Worm (Caenorhabditis elegans) whole organism, L1 larva: ENCODE data around the gene K03B8.8.

ENCODE experiments used
- F16B12.6 ChIP-seq: fragments of 150-350 bp; optimal IDR thresholded peaks from 2 replicates; lab custom pipeline; 2014; ENCODE audit warnings: missing biosample characterization, missing genetic modification characterization
- ceh-8 ChIP-seq: fragments of 200-800 bp; sonication (Bioruptor generic); optimal IDR thresholded peaks from 2 replicates; lab custom pipeline; 2018; ENCODE audit warnings: mild to moderate bottlenecking, missing genetic modification characterization, moderate library complexity, missing compliant biosample characterization
- ceh-82 ChIP-seq, 3 experiments: fragments of 150-350 bp in 1 of 3; sonication (generic microtip) in 2 of 3; optimal IDR thresholded peaks; 2 replicates each; lab custom pipeline; 2014 to 2017; ENCODE audit warnings: missing biosample characterization in 3 of 3, missing genetic modification characterization in 3 of 3
- dpl-1 ChIP-seq, 3 experiments: fragments of 150-350 bp in 2 of 3; sonication (generic microtip) in 1 of 3; optimal IDR thresholded peaks; 2 replicates each; lab custom pipeline; 2014 to 2017; ENCODE audit warnings: missing biosample characterization in 3 of 3, missing genetic modification characterization in 3 of 3, missing genetic modification reagents in 3 of 3
- fkh-10 ChIP-seq: sonication (generic microtip); optimal IDR thresholded peaks from 2 replicates; lab custom pipeline; 2017; ENCODE audit warnings: missing biosample characterization, missing genetic modification reagents, missing genetic modification characterization
- jun-1 ChIP-seq: fragments of 150-350 bp; optimal IDR thresholded peaks from 2 replicates; lab custom pipeline; 2014; ENCODE audit warnings: missing biosample characterization, missing genetic modification reagents, missing genetic modification characterization
- lin-35 ChIP-seq, 2 experiments: fragments of 150-350 bp; optimal IDR thresholded peaks; 2 replicates each; lab custom pipeline; 2014; ENCODE audit warnings: missing biosample characterization in 2 of 2, missing genetic modification characterization in 2 of 2, missing genetic modification reagents in 2 of 2
- lsy-2 ChIP-seq, 2 experiments: fragments of 150-350 bp; optimal IDR thresholded peaks; 2 replicates each; lab custom pipeline; 2014; ENCODE audit warnings: missing biosample characterization in 2 of 2, missing genetic modification characterization in 2 of 2
- mdl-1 ChIP-seq, 2 experiments: fragments of 150-350 bp; optimal IDR thresholded peaks; 2 replicates each; lab custom pipeline; 2014 to 2017; ENCODE audit warnings: missing biosample characterization in 2 of 2, missing genetic modification characterization in 2 of 2, inconsistent platforms in 1 of 2
- unc-62 ChIP-seq: fragments of 150-350 bp; optimal IDR thresholded peaks from 2 replicates; lab custom pipeline; 2014; ENCODE audit warnings: missing biosample characterization, missing genetic modification reagents, missing genetic modification characterization

DNA sequence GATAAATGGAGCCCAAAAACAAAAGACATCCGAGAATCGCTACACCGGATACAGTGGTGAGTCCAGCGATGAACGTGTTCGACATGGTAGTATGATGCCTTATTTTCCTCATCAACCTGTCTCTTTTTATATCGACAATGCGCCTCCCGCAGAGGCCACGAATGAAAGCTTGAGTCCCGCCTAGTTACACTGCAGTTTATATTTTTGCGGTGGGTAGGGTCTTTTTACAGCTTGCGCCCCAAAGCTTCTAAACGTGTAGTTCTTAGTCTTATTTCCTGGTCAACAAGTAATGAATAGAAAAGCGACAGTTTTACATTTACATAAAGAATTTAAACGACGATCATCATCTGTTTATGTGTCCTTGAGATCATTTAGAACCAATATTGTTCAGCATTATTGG, 39.5 kb upstream of the K03B8.8 start, which contains the start of gene col-156:
- TF ChIP-seq lin-35 (GFP tag; optimal IDR thresholded peaks at IDR 0.05; lab: Kevin White, UChicago) (no peak), mdl-1 (tag; optimal IDR thresholded peaks at IDR 0.05; lab: Kevin White, UChicago) (no peak), ceh-82 (tag; optimal IDR thresholded peaks at IDR 0.05; lab: Kevin White, UChicago) (no peak), unc-62 (GFP tag; lab: Kevin White, UChicago) (no peak), fkh-10 (GFP tag; lab: Kevin White, UChicago) (no peak), ceh-8 (no peak), jun-1 (no peak), dpl-1 (GFP tag; optimal IDR thresholded peaks at IDR 0.05; lab: Kevin White, UChicago) (no peak), F16B12.6 (no peak), lsy-2 (tag; optimal IDR thresholded peaks at IDR 0.05; lab: Kevin White, UChicago) (no peak)
